Worm (Caenorhabditis elegans) whole organism, L2 larva: Measurements from ENCODE around the gene pfd-5.

Source experiments
- F13H6.1 ChIP-seq: sonication (generic microtip); optimal IDR thresholded peaks from 2 replicates; lab custom pipeline; 2016; ENCODE audit warnings: missing genetic modification characterization, missing compliant biosample characterization
- R02D3.7 ChIP-seq: fragments of 150-350 bp; optimal IDR thresholded peaks from 2 replicates; lab custom pipeline; 2014; ENCODE audit warnings: missing biosample characterization, missing genetic modification characterization
- ZK546.5 ChIP-seq: sonication (generic microtip); optimal IDR thresholded peaks from 2 replicates; lab custom pipeline; 2017; ENCODE audit warnings: missing biosample characterization, missing genetic modification characterization
- aly-2 ChIP-seq: fragments of 150-350 bp; optimal IDR thresholded peaks from 2 replicates; lab custom pipeline; 2014; ENCODE audit warnings: missing biosample characterization, missing genetic modification characterization
- fos-1 ChIP-seq: fragments of 150-350 bp; optimal IDR thresholded peaks from 2 replicates; lab custom pipeline; 2014; ENCODE audit warnings: missing biosample characterization, missing genetic modification characterization
- lin-13 ChIP-seq: fragments of 150-350 bp; optimal IDR thresholded peaks from 2 replicates; lab custom pipeline; 2014; ENCODE audit warnings: missing biosample characterization, missing genetic modification reagents, missing genetic modification characterization
- lin-39 ChIP-seq: fragments of 150-350 bp; optimal IDR thresholded peaks from 2 replicates; lab custom pipeline; 2014; ENCODE audit warnings: missing biosample characterization, missing genetic modification reagents, missing genetic modification characterization
- lsy-2 ChIP-seq, 2 experiments: fragments of 150-350 bp in 1 of 2; sonication (generic microtip) in 1 of 2; optimal IDR thresholded peaks; 2 replicates each; lab custom pipeline; 2014 to 2017; ENCODE audit warnings: missing biosample characterization in 2 of 2, missing genetic modification characterization in 2 of 2
- nhr-10 ChIP-seq: sonication (generic microtip); optimal IDR thresholded peaks from 2 replicates; lab custom pipeline; 2017; ENCODE audit warnings: missing biosample characterization, missing genetic modification characterization
- nhr-11 ChIP-seq: fragments of 150-350 bp; optimal IDR thresholded peaks from 2 replicates; lab custom pipeline; 2014; ENCODE audit warnings: missing biosample characterization, missing genetic modification characterization
- skn-1 ChIP-seq: sonication (generic microtip); optimal IDR thresholded peaks from 2 replicates; lab custom pipeline; 2017; ENCODE audit warnings: missing biosample characterization, missing genetic modification characterization
- snpc-4 ChIP-seq: fragments of 150-350 bp; optimal IDR thresholded peaks from 2 replicates; lab custom pipeline; 2014; ENCODE audit warnings: missing biosample characterization, missing genetic modification characterization
- unc-62 ChIP-seq: fragments of 150-350 bp; optimal IDR thresholded peaks from 2 replicates; lab custom pipeline; 2014; ENCODE audit warnings: missing biosample characterization, missing genetic modification reagents, missing genetic modification characterization
- ztf-11 ChIP-seq: sonication (generic microtip); optimal IDR thresholded peaks from 2 replicates; lab custom pipeline; 2017; ENCODE audit warnings: missing biosample characterization, missing genetic modification characterization

ce11 chrIII:7192942-7193665 lies 5.6 kb downstream of the pfd-5 start, which contains the start of gene mec-14:
- no peak for TF ChIP-seq R02D3.7 (tag; lab: Kevin White, UChicago)
- no peak for TF ChIP-seq snpc-4 (tag; lab: Kevin White, UChicago)
- no peak for TF ChIP-seq fos-1 (tag; lab: Kevin White, UChicago)
- TF ChIP-seq ZK546.5 (tag; lab: Kevin White, UChicago), result no peak
- no peak for TF ChIP-seq ztf-11 (tag; lab: Kevin White, UChicago)
- TF ChIP-seq lin-13, result no peak
- no peak for TF ChIP-seq lin-39 (tag; lab: Kevin White, UChicago)
- no peak for TF ChIP-seq nhr-11 (tag; lab: Kevin White, UChicago)
- TF ChIP-seq F13H6.1 (tag; lab: Kevin White, UChicago), result no peak
- no peak for TF ChIP-seq unc-62 (GFP tag; lab: Kevin White, UChicago)
- TF ChIP-seq aly-2 (tag; lab: Kevin White, UChicago), result no peak
- TF ChIP-seq skn-1, result no peak
- TF ChIP-seq nhr-10 (tag; lab: Kevin White, UChicago), result no peak
- no peak for TF ChIP-seq lsy-2 (tag; optimal IDR thresholded peaks at IDR 0.05; lab: Kevin White, UChicago)
